Worm (Caenorhabditis elegans) whole organism, L4 larva: ENCODE results near the gene ZK218.1.

ENCODE experiments used
- D1046.2 ChIP-seq: fragments of 200-800 bp; sonication (Bioruptor generic); IDR thresholded peaks from 2 replicates; pipeline ENCODE4 v1.3.6; 2022; ENCODE audit warnings: missing genetic modification characterization, missing compliant biosample characterization
- F37D6.2 ChIP-seq: sonication (generic microtip); optimal IDR thresholded peaks from 2 replicates; lab custom pipeline; 2016; ENCODE audit warnings: mild to moderate bottlenecking, missing genetic modification characterization, missing compliant biosample characterization
- T26A8.4 ChIP-seq: fragments of 200-800 bp; sonication (Bioruptor generic); IDR thresholded peaks from 2 replicates; pipeline ENCODE4 v1.3.6; 2022; ENCODE audit warnings: missing genetic modification characterization, missing compliant biosample characterization
- Y105C5A.15 ChIP-seq: fragments of 200-800 bp; sonication (Bioruptor generic); IDR thresholded peaks from 2 replicates; pipeline ENCODE4 v1.3.6; 2022; ENCODE audit warnings: missing genetic modification characterization, missing compliant biosample characterization
- Y48G9A.11 ChIP-seq: fragments of 200-800 bp; sonication (Bioruptor generic); IDR thresholded peaks from 2 replicates; pipeline ENCODE4 v1.3.6; 2022; ENCODE audit warnings: missing genetic modification reagents, missing genetic modification characterization, missing compliant biosample characterization
- Y5F2A.4 ChIP-seq: fragments of 200-800 bp; sonication (Bioruptor generic); optimal IDR thresholded peaks from 2 replicates; lab custom pipeline; 2018; ENCODE audit warnings: mild to moderate bottlenecking, missing genetic modification characterization, missing compliant biosample characterization
- ama-1 ChIP-seq: fragments of 150-350 bp; optimal IDR thresholded peaks from 2 replicates; lab custom pipeline; 2014; ENCODE audit warnings: inconsistent platforms, mixed read lengths
- arid-1 ChIP-seq: fragments of 200-800 bp; sonication (Bioruptor generic); conservative IDR thresholded peaks from 2 replicates; pipeline ENCODE4 v1.3.6; 2022; ENCODE audit warnings: missing genetic modification reagents, missing genetic modification characterization, missing compliant biosample characterization
- ces-1 ChIP-seq: fragments of 150-350 bp; sonication (generic microtip); optimal IDR thresholded peaks from 4 replicates; lab custom pipeline; 2014; ENCODE audit warnings: missing biosample characterization, missing genetic modification reagents, missing genetic modification characterization
- cey-2 ChIP-seq: sonication (generic microtip); optimal IDR thresholded peaks from 3 replicates; lab custom pipeline; 2017; ENCODE audit warnings: missing genetic modification characterization, mild to moderate bottlenecking, missing compliant biosample characterization, antibody characterized with exemption, borderline replicate concordance; ENCODE audit not compliant: insufficient read depth
- daf-16 ChIP-seq, 3 experiments: sonication (generic microtip); optimal IDR thresholded peaks; 2 replicates each; lab custom pipeline; 2016 to 2017; ENCODE audit warnings: missing genetic modification characterization in 3 of 3, missing genetic modification reagents in 3 of 3, mild to moderate bottlenecking in 2 of 3, missing compliant biosample characterization in 2 of 3, missing biosample characterization in 1 of 3, moderate library complexity in 1 of 3
- daf-19 ChIP-seq: fragments of 200-800 bp; sonication (Bioruptor generic); conservative IDR thresholded peaks from 2 replicates; pipeline ENCODE4 v1.3.6; 2022; ENCODE audit warnings: missing genetic modification characterization, missing compliant biosample characterization
- dmd-6 ChIP-seq: fragments of 200-800 bp; sonication (Bioruptor generic); IDR thresholded peaks from 2 replicates; pipeline ENCODE4 v1.3.6; 2022; ENCODE audit warnings: missing genetic modification reagents, missing genetic modification characterization, missing compliant biosample characterization
- dmd-9 ChIP-seq: fragments of 200-800 bp; sonication (Bioruptor generic); IDR thresholded peaks from 2 replicates; pipeline ENCODE4 v1.3.6; 2022; ENCODE audit warnings: missing genetic modification reagents, missing genetic modification characterization, missing compliant biosample characterization
- duxl-1 ChIP-seq: sonication (generic microtip); optimal IDR thresholded peaks from 2 replicates; lab custom pipeline; 2016; ENCODE audit warnings: mild to moderate bottlenecking, missing genetic modification characterization, moderate library complexity, missing compliant biosample characterization; ENCODE audit not compliant: poor library complexity
- dve-1 ChIP-seq: sonication (generic microtip); optimal IDR thresholded peaks from 2 replicates; lab custom pipeline; 2017; ENCODE audit warnings: antibody characterized with exemption, mild to moderate bottlenecking, missing genetic modification characterization, missing compliant biosample characterization; ENCODE audit not compliant: insufficient read depth
- lim-7 ChIP-seq: fragments of 200-800 bp; sonication (Bioruptor generic); IDR thresholded peaks from 2 replicates; pipeline ENCODE4 v1.3.6; 2022; ENCODE audit warnings: missing genetic modification characterization, missing compliant biosample characterization
- lin-1 ChIP-seq: fragments of 200-800 bp; sonication (Bioruptor generic); IDR thresholded peaks from 2 replicates; pipeline ENCODE4 v1.3.6; 2022; ENCODE audit warnings: missing genetic modification reagents, missing genetic modification characterization, missing compliant biosample characterization
- lin-38 ChIP-seq: fragments of 200-800 bp; sonication (Bioruptor generic); IDR thresholded peaks from 2 replicates; pipeline ENCODE4 v1.3.6; 2022; ENCODE audit warnings: missing genetic modification reagents, missing genetic modification characterization, missing compliant biosample characterization
- lin-39 ChIP-seq: fragments of 150-350 bp; optimal IDR thresholded peaks from 2 replicates; lab custom pipeline; 2014; ENCODE audit warnings: missing biosample characterization, missing genetic modification reagents, missing genetic modification characterization
- lsy-2 ChIP-seq, 2 experiments: fragments of 150-350 bp in 1 of 2; sonication (generic microtip) in 1 of 2; optimal IDR thresholded peaks; 2 replicates each; lab custom pipeline; 2014 to 2017; ENCODE audit warnings: missing biosample characterization in 2 of 2, missing genetic modification characterization in 2 of 2
- mep-1 ChIP-seq: fragments of 150-350 bp; sonication (generic microtip); optimal IDR thresholded peaks from 3 replicates; lab custom pipeline; 2014; ENCODE audit warnings: missing biosample characterization, missing genetic modification characterization
- mxl-3 ChIP-seq: fragments of 200-800 bp; sonication (Bioruptor generic); optimal IDR thresholded peaks from 2 replicates; lab custom pipeline; 2018; ENCODE audit warnings: mild to moderate bottlenecking, missing genetic modification characterization, missing compliant biosample characterization
- nhr-10 ChIP-seq: fragments of 150-350 bp; optimal IDR thresholded peaks from 2 replicates; lab custom pipeline; 2014; ENCODE audit warnings: missing biosample characterization, missing genetic modification characterization
- nhr-11 ChIP-seq: fragments of 150-350 bp; optimal IDR thresholded peaks from 2 replicates; lab custom pipeline; 2014; ENCODE audit warnings: missing biosample characterization, missing genetic modification characterization
- nhr-28 ChIP-seq: fragments of 150-350 bp; optimal IDR thresholded peaks from 2 replicates; lab custom pipeline; 2014; ENCODE audit warnings: missing biosample characterization, missing genetic modification characterization
- nhr-6 ChIP-seq: fragments of 150-350 bp; optimal IDR thresholded peaks from 2 replicates; lab custom pipeline; 2014; ENCODE audit warnings: missing biosample characterization, missing genetic modification characterization
- nhr-77 ChIP-seq: fragments of 150-350 bp; optimal IDR thresholded peaks from 2 replicates; lab custom pipeline; 2014; ENCODE audit warnings: missing biosample characterization, missing genetic modification characterization
- sdz-12 ChIP-seq: fragments of 200-800 bp; sonication (Bioruptor generic); optimal IDR thresholded peaks from 2 replicates; lab custom pipeline; 2018; ENCODE audit warnings: mild to moderate bottlenecking, missing genetic modification characterization, missing compliant biosample characterization
- set-16 ChIP-seq: fragments of 200-800 bp; sonication (Bioruptor generic); IDR thresholded peaks from 2 replicates; pipeline ENCODE4 v1.3.6; 2022; ENCODE audit warnings: missing genetic modification reagents, missing genetic modification characterization, missing compliant biosample characterization
- snpc-4 ChIP-seq: fragments of 150-350 bp; optimal IDR thresholded peaks from 2 replicates; lab custom pipeline; 2014; ENCODE audit warnings: missing biosample characterization, missing genetic modification characterization
- unc-62 ChIP-seq, 3 experiments: fragments of 150-350 bp in 1 of 3; sonication (generic microtip); optimal IDR thresholded peaks in 2 of 3; peaks in 1 of 3; 1 replicate in 1 of 3; 2 replicates in 2 of 3; lab custom pipeline; 2014 to 2017; ENCODE audit warnings: missing biosample characterization in 3 of 3, missing genetic modification characterization in 3 of 3, missing genetic modification reagents in 3 of 3, missing genotype in 1 of 3
- zfp-2 ChIP-seq: sonication (generic microtip); optimal IDR thresholded peaks from 2 replicates; lab custom pipeline; 2016; ENCODE audit warnings: mild to moderate bottlenecking, missing genetic modification characterization, missing compliant biosample characterization
- zip-11 ChIP-seq: fragments of 200-800 bp; sonication (Bioruptor generic); IDR thresholded peaks from 2 replicates; pipeline ENCODE4 v1.3.6; 2022; ENCODE audit warnings: missing genetic modification characterization, missing compliant biosample characterization
- ztf-7 ChIP-seq: fragments of 150-350 bp; optimal IDR thresholded peaks from 2 replicates; lab custom pipeline; 2014; ENCODE audit warnings: missing biosample characterization, missing genetic modification characterization

ZK218.1 gene

ce11 chrV:17068839-17069238, 23.5 kb upstream of the ZK218.1 start, which contains the start of gene T05E12.8:
TSS of gene T05E12.8 (plus strand) at chrV:17069139.
- TF ChIP-seq arid-1 (GFP tag; lab: Robert Waterston, UW) (no peak), daf-16 (GFP tag; optimal IDR thresholded peaks at IDR 0.05; lab: Kevin White, UChicago) (no peak), daf-16 (tag; optimal IDR thresholded peaks at IDR 0.05; lab: Kevin White, UChicago) (no peak), dmd-6 (GFP tag; lab: Robert Waterston, UW) (no peak), nhr-11 (tag; lab: Kevin White, UChicago) (no peak), ama-1 (lab: Kevin White, UChicago) (no peak), zip-11 (GFP tag; lab: Robert Waterston, UW) (no peak), nhr-28 (tag; lab: Kevin White, UChicago) (no peak), lin-1 (GFP tag; lab: Robert Waterston, UW) (no peak), unc-62 (GFP tag; optimal IDR thresholded peaks at IDR 0.05 in 1 of 2; lab: Kevin White, UChicago) (no peak), unc-62 (tag; optimal IDR thresholded peaks at IDR 0.05; lab: Kevin White, UChicago) (no peak), nhr-6 (tag; lab: Kevin White, UChicago) (no peak)

- TF ChIP-seq duxl-1 (tag; lab: Kevin White, UChicago) (no peak), ces-1 (no peak), lin-39 (tag; lab: Kevin White, UChicago) (no peak), Y105C5A.15 (GFP tag; lab: Robert Waterston, UW) (no peak), lin-38 (GFP tag; lab: Robert Waterston, UW) (no peak), dve-1 (tag; lab: Kevin White, UChicago) (no peak), mxl-3 (GFP tag; lab: Kevin White, UChicago) (no peak), Y48G9A.11 (GFP tag; lab: Robert Waterston, UW) (no peak), zip-11 (GFP tag; lab: Robert Waterston, UW) (no peak), mep-1 (no peak)
Measured at ce11 chrV:17071578-17071977, 20.8 kb upstream of the ZK218.1 start, which contains the start of gene srbc-14. TSS of gene srbc-14 (minus strand) at chrV:17071678.

ce11 chrV:17075900-17076299, 16.5 kb upstream of the ZK218.1 start, which contains the start of gene str-125:
TSS of gene str-125 (minus strand) at chrV:17076000.
- no peak for TF ChIP-seq cey-2 (tag; lab: Kevin White, UChicago)
- no peak for TF ChIP-seq set-16 (GFP tag; lab: Robert Waterston, UW)
- no peak for TF ChIP-seq mep-1
- TF ChIP-seq mxl-3 (GFP tag; lab: Kevin White, UChicago), result no peak
- TF ChIP-seq, all 104 proteins: peak for 0

ce11 chrV:17077889-17078288, 14.5 kb upstream of the ZK218.1 start, which contains the start of gene T05E12.3:
TSS of gene T05E12.3 (minus strand) at chrV:17077989.
- TF ChIP-seq dmd-6 (GFP tag; lab: Robert Waterston, UW) (peak; percentile 58), snpc-4 (tag; lab: Kevin White, UChicago) (no peak)
- TF ChIP-seq, all 104 proteins: peak for 1

ce11 chrV:17079795-17080194, 12.6 kb upstream of the ZK218.1 start, which contains the start of gene srw-20:
TSS of gene srw-20 (minus strand) at chrV:17079895.
- TF ChIP-seq lsy-2 (tag; optimal IDR thresholded peaks at IDR 0.05; lab: Kevin White, UChicago) (no peak), nhr-10 (tag; lab: Kevin White, UChicago) (no peak), lim-7 (GFP tag; lab: Robert Waterston, UW) (no peak), sdz-12 (GFP tag; lab: Kevin White, UChicago) (no peak), T26A8.4 (GFP tag; lab: Robert Waterston, UW) (no peak), F37D6.2 (tag; lab: Kevin White, UChicago) (no peak), dmd-9 (no peak), zfp-2 (no peak), ztf-7 (tag; lab: Kevin White, UChicago) (no peak), nhr-77 (tag; lab: Kevin White, UChicago) (no peak), daf-19 (GFP tag; lab: Robert Waterston, UW) (no peak), ama-1 (lab: Kevin White, UChicago) (no peak), Y5F2A.4 (GFP tag; lab: Kevin White, UChicago) (no peak), D1046.2 (GFP tag; lab: Robert Waterston, UW) (no peak), mxl-3 (GFP tag; lab: Kevin White, UChicago) (no peak)
